Worm (Caenorhabditis elegans) whole organism, L3 larva: Measurements from ENCODE around the gene idpp-14.

Experiments used
- aly-2 ChIP-seq: fragments of 150-350 bp; optimal IDR thresholded peaks from 2 replicates; lab custom pipeline; 2014; ENCODE audit warnings: missing biosample characterization, missing genetic modification characterization
- ama-1 ChIP-seq: fragments of 150-350 bp; optimal IDR thresholded peaks from 2 replicates; lab custom pipeline; 2018
- ceh-9 ChIP-seq: sonication (generic microtip); optimal IDR thresholded peaks from 2 replicates; lab custom pipeline; 2018; ENCODE audit warnings: missing biosample characterization, missing genetic modification characterization
- elt-1 ChIP-seq: fragments of 150-350 bp; optimal IDR thresholded peaks from 2 replicates; lab custom pipeline; 2014; ENCODE audit warnings: missing biosample characterization, missing genetic modification characterization
- elt-2 ChIP-seq: sonication (generic microtip); optimal IDR thresholded peaks from 2 replicates; lab custom pipeline; 2016; ENCODE audit warnings: missing genetic modification reagents, mild to moderate bottlenecking, missing genetic modification characterization, missing compliant biosample characterization
- elt-3 ChIP-seq, 3 experiments: fragments of 150-350 bp in 1 of 3; sonication (generic microtip) in 2 of 3; optimal IDR thresholded peaks; 2 replicates in 2 of 3; 4 replicates in 1 of 3; lab custom pipeline; 2014 to 2017; ENCODE audit warnings: missing biosample characterization in 3 of 3, missing genetic modification characterization in 3 of 3
- jun-1 ChIP-seq: fragments of 150-350 bp; optimal IDR thresholded peaks from 2 replicates; lab custom pipeline; 2014; ENCODE audit warnings: missing biosample characterization, missing genetic modification reagents, missing genetic modification characterization
- lin-39 ChIP-seq: fragments of 150-350 bp; optimal IDR thresholded peaks from 2 replicates; lab custom pipeline; 2018; ENCODE audit warnings: missing biosample characterization, missing genetic modification reagents, missing genetic modification characterization
- mml-1 ChIP-seq: fragments of 150-350 bp; sonication (generic microtip); optimal IDR thresholded peaks from 3 replicates; lab custom pipeline; 2014; ENCODE audit warnings: missing biosample characterization, missing genetic modification characterization
- nhr-12 ChIP-seq: fragments of 150-350 bp; optimal IDR thresholded peaks from 2 replicates; lab custom pipeline; 2014; ENCODE audit warnings: missing biosample characterization, missing genetic modification characterization
- nhr-23 ChIP-seq: fragments of 150-350 bp; optimal IDR thresholded peaks from 2 replicates; lab custom pipeline; 2014; ENCODE audit warnings: missing biosample characterization, missing genetic modification reagents, missing genetic modification characterization
- pha-4 ChIP-seq: fragments of 150-350 bp; optimal IDR thresholded peaks from 2 replicates; lab custom pipeline; 2014; ENCODE audit warnings: missing biosample characterization, missing genetic modification reagents, missing genetic modification characterization
- skn-1 ChIP-seq: fragments of 150-350 bp; optimal IDR thresholded peaks from 2 replicates; lab custom pipeline; 2014; ENCODE audit warnings: missing biosample characterization, missing genetic modification characterization

- TF ChIP-seq nhr-12 (tag; lab: Kevin White, UChicago) (no peak), aly-2 (tag; lab: Kevin White, UChicago) (no peak), nhr-23 (tag; lab: Kevin White, UChicago) (no peak), ceh-9 (tag; lab: Kevin White, UChicago) (no peak), skn-1 (tag; lab: Kevin White, UChicago) (no peak), elt-3 (tag; optimal IDR thresholded peaks at IDR 0.05; lab: Kevin White, UChicago) (no peak), pha-4 (tag; lab: Kevin White, UChicago) (no peak), ama-1 (lab: Kevin White, UChicago) (no peak), mml-1 (tag; lab: Kevin White, UChicago) (no peak), elt-1 (no peak), elt-2 (tag; lab: Kevin White, UChicago) (no peak), jun-1 (no peak), lin-39 (tag; lab: Kevin White, UChicago) (no peak)
Measured at ce11 chrX:16099251-16099650, 17.1 kb downstream of the idpp-14 start.
